Fruit fly (Drosophila melanogaster) whole organism, adult: ENCODE results near the gene Pvr.

Source experiments
- CG11617 ChIP-seq: fragments of 200-800 bp; sonication (Bioruptor generic); optimal IDR thresholded peaks from 2 replicates; lab custom pipeline; 2017; ENCODE audit warnings: mild to moderate bottlenecking, missing biosample characterization, missing genetic modification reagents, missing genetic modification characterization
- CG12768 ChIP-seq: fragments of 200-800 bp; sonication (Bioruptor generic); optimal IDR thresholded peaks from 2 replicates; lab custom pipeline; 2017; ENCODE audit warnings: missing biosample characterization, missing genetic modification characterization, mild to moderate bottlenecking, moderate library complexity, missing genetic modification reagents
- CG14711 ChIP-seq: fragments of 200-800 bp; sonication (Bioruptor generic); optimal IDR thresholded peaks from 2 replicates; lab custom pipeline; 2018; ENCODE audit warnings: missing biosample characterization, mild to moderate bottlenecking, missing genetic modification characterization, moderate library complexity
- CG1620 ChIP-seq: fragments of 200-800 bp; sonication (Bioruptor generic); optimal IDR thresholded peaks from 2 replicates; lab custom pipeline; 2016; ENCODE audit warnings: missing biosample characterization, missing genetic modification characterization
- CG33017 ChIP-seq: fragments of 200-800 bp; sonication (Bioruptor generic); optimal IDR thresholded peaks from 2 replicates; lab custom pipeline; 2018; ENCODE audit warnings: missing biosample characterization, mild to moderate bottlenecking, missing genetic modification characterization, moderate library complexity
- CG5204 ChIP-seq: fragments of 200-800 bp; sonication (Bioruptor generic); optimal IDR thresholded peaks from 2 replicates; lab custom pipeline; 2016; ENCODE audit warnings: missing biosample characterization, missing genetic modification characterization
- CG7045 ChIP-seq: fragments of 200-800 bp; sonication (Bioruptor generic); optimal IDR thresholded peaks from 2 replicates; lab custom pipeline; 2017; ENCODE audit warnings: missing biosample characterization, mild to moderate bottlenecking, missing genetic modification characterization
- CG7101 ChIP-seq: fragments of 200-800 bp; sonication (Bioruptor generic); optimal IDR thresholded peaks from 2 replicates; lab custom pipeline; 2018; ENCODE audit warnings: missing biosample characterization, mild to moderate bottlenecking, missing genetic modification characterization, moderate library complexity
- Clk ChIP-seq: fragments of 200-800 bp; sonication (Bioruptor generic); optimal IDR thresholded peaks from 2 replicates; lab custom pipeline; 2017; ENCODE audit warnings: missing biosample characterization, missing genetic modification characterization
- Crg-1 ChIP-seq: fragments of 200-800 bp; sonication (Bioruptor generic); optimal IDR thresholded peaks from 2 replicates; lab custom pipeline; 2016; ENCODE audit warnings: missing biosample characterization, missing genetic modification characterization
- Hr96 ChIP-seq: fragments of 200-800 bp; sonication (Bioruptor generic); optimal IDR thresholded peaks from 2 replicates; lab custom pipeline; 2016; ENCODE audit warnings: missing biosample characterization, missing genetic modification characterization
- Mnt ChIP-seq: fragments of 200-800 bp; sonication (Bioruptor generic); optimal IDR thresholded peaks from 2 replicates; lab custom pipeline; 2016; ENCODE audit warnings: missing biosample characterization, mild to moderate bottlenecking, missing genetic modification characterization
- bab1 ChIP-seq: fragments of 200-800 bp; sonication (Bioruptor generic); optimal IDR thresholded peaks from 3 replicates; lab custom pipeline; 2019; ENCODE audit warnings: missing biosample characterization, mild to moderate bottlenecking, missing genetic modification characterization, moderate library complexity
- cic ChIP-seq: fragments of 200-800 bp; sonication (Bioruptor generic); optimal IDR thresholded peaks from 2 replicates; lab custom pipeline; 2017; ENCODE audit warnings: missing biosample characterization, mild to moderate bottlenecking, missing genetic modification characterization, moderate library complexity
- cnc ChIP-seq, 2 experiments: fragments of >200 bp; optimal IDR thresholded peaks; 2 replicates each; lab custom pipeline; 2017
- kay ChIP-seq: fragments of 200-800 bp; sonication (Bioruptor generic); peaks from one replicate; lab custom pipeline; 2016; ENCODE audit warnings: missing biosample characterization, missing genetic modification characterization, borderline replicate concordance
- ovo ChIP-seq: fragments of 200-800 bp; sonication (Bioruptor generic); optimal IDR thresholded peaks from 2 replicates; lab custom pipeline; 2016; ENCODE audit warnings: missing biosample characterization, missing genetic modification characterization
- pad ChIP-seq: fragments of 200-800 bp; sonication (Bioruptor generic); optimal IDR thresholded peaks from 3 replicates; lab custom pipeline; 2017; ENCODE audit warnings: missing biosample characterization, missing genetic modification characterization, mild to moderate bottlenecking, moderate library complexity, missing genetic modification reagents
- tj ChIP-seq: fragments of 200-800 bp; sonication (Bioruptor generic); optimal IDR thresholded peaks from 3 replicates; lab custom pipeline; 2017; ENCODE audit warnings: missing biosample characterization, mild to moderate bottlenecking, missing genetic modification characterization, moderate library complexity
- toe ChIP-seq: fragments of 200-800 bp; sonication (Bioruptor generic); optimal IDR thresholded peaks from 2 replicates; lab custom pipeline; 2016; ENCODE audit warnings: missing biosample characterization, missing genetic modification characterization

The Pvr gene

DNA sequence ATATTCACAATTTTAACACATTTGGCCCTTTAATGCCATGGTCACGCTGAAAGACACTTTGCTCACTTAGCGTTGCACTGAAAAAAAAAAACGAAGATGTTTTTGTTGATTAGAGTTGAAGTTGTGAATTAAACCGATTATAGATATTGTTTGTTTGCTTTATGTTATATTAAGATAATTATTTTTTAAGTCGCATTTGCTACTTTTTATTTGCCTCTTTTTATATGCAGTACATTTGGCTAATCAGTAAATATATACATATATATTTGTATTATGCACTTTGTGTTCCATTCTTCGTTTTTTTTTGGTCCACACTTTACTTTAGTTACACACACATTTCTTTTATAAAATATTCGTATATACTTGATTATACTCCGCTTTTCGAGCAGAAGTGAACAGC is 9.4 kb downstream of the Pvr start:
- TF ChIP-seq Hr96 (GFP tag; lab: Kevin White, UChicago) (no peak), kay (GFP tag; lab: Kevin White, UChicago) (peak; percentile 78), bab1 (no peak), ovo (GFP tag; lab: Kevin White, UChicago) (no peak), CG11617 (GFP tag; lab: Kevin White, UChicago) (no peak)

DNA sequence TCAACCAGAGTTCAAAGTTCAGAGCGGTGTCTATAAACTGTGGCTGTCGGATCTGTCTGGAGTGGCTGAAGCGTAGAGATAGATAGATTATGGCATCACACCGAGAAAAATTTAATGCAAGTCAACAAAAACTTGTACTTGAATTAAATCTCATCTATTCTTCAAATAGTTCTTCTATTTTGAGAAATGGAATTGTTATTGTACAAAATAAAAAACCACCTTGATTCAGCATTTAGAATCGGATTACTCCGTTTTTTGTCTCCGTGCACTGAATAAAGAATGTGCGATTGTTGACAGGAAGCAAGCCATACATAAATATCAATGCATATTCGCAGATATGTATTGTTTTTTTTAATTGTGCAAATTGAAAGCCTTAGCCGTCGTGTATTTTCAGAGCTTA is 10.1 kb downstream of the Pvr start:
- TF ChIP-seq Hr96 (GFP tag; lab: Kevin White, UChicago) (no peak), cic (GFP tag; lab: Kevin White, UChicago) (no peak), bab1 (no peak), CG7101 (tag; lab: Kevin White, UChicago) (no peak), Crg-1 (GFP tag; lab: Kevin White, UChicago) (no peak), CG12768 (GFP tag; lab: Kevin White, UChicago) (no peak), CG7045 (no peak)

DNA sequence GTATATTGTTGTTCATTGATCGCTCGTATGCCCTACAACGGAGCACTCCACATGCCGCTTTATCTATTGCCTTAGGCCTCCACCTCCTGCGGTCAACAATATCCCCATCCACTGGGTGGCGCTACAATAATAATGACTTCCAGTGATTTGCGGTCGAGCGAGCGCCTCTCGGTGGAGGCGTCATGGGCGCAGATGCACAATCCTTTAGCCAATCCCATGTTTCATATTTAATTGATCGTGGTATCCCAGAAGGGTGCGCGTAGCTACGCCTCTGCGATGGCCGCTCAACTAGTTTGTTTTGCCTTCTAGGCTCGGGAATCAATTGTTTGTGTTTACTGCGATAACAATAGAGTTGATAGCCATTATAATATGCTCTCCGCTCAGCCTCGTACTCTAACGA is 10.5 kb downstream of the Pvr start:
- TF ChIP-seq CG11617 (GFP tag; lab: Kevin White, UChicago) (no peak), cic (GFP tag; lab: Kevin White, UChicago) (peak; percentile 75), CG33017 (tag; lab: Kevin White, UChicago) (no peak), CG7045 (peak; percentile 5)

DNA sequence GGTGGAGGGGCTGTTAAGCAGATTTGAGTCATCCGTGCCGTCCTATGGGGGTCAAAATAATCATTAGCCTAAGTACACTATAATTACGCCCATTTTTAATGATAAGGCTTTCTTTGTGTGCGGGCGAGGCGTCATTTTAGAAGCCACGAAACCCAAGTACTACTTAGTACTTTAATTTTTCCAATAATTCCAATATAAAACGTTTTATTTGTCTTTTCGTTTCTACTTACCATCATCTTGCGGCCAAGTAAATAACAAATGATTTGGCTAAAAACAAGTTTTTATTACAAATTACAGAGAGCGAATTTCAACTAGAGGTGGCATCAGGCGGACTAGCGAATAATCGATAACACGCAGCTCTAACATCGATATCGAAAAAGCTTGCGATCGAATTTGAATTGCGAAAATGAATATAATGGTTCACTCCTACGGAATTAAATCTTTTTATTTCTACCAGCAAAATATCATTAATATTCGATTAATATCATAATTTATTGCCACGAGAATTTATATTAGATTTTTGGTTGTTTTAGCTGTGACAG is 19.2 kb downstream of the Pvr start, which contains the start of gene Snx6:
Gene Snx6, minus strand, starts transcription at position 349 of the 542 bp plus-strand sequence.
- TF ChIP-seq CG12768 (GFP tag; lab: Kevin White, UChicago) (no peak), CG7101 (tag; lab: Kevin White, UChicago) (no peak), Crg-1 (GFP tag; lab: Kevin White, UChicago) (no peak), bab1 (peak; percentile 48), CG14711 (tag; lab: Kevin White, UChicago) (no peak), pad (no peak), CG11617 (GFP tag; lab: Kevin White, UChicago) (no peak), CG5204 (GFP tag; lab: Kevin White, UChicago) (no peak), CG7045 (no peak), kay (GFP tag; lab: Kevin White, UChicago) (peak; percentile 88)

DNA sequence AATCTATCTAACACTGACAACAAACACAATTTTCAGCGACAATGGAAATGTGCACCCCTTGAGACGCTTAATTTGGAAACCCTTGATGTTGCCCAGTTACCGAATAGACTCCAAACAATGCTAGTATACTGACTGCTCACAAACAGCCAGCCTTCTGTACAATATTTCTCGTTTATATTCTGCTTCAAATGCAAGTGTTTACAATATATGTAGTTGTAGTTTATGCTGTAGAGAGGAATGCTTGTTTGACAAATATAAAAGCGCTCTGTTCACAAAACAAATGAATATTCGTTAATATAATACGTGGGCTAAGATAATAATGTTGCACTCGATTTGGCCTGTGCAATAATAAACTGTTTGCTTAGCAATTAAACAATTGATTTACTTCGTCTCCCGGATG is 21.8 kb downstream of the Pvr start, which contains the start of gene CG8292:
Gene CG8292, minus strand, starts transcription at position 101 of the 400 bp plus-strand sequence.
- TF ChIP-seq pad (no peak), bab1 (no peak), kay (GFP tag; lab: Kevin White, UChicago) (no peak), CG7045 (no peak)

DNA sequence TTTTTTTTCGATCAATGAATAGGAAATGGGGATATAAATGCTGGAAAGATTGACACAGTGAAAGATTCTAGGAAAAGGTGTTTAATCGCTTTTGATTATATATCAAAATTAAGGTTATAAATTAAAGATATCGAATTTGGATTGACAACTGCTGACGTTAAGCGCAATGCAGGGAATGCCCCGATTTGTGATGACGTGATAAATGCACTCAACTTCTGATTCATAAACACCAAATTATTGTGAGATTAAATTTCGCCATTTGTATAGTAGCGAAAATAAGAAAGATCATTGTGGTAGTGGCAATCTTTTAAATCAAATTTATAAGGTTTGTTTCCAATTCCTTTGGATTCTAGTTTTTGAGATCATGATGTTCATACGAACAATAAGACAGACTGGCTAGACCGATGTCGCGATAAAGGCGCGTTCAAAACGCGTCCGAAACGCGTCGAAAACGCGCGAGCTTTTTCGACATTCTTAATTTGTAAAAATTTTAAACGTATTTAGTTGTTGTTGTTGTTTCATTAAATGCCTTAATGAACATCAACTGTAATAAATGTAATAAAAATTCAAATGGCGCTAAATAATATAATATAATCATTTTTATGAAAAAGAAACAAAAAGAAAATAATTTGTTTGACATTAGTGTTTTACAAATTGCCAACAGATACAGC is 24.3 kb downstream of the Pvr start, which contains the start of gene CG8349:
Gene CG8349, plus strand, starts transcription at position 657 of the 671 bp plus-strand sequence.
- peak; percentile 81 for TF ChIP-seq kay (GFP tag; lab: Kevin White, UChicago)
- TF ChIP-seq Mnt (GFP tag; lab: Kevin White, UChicago), result no peak
- TF ChIP-seq Hr96 (GFP tag; lab: Kevin White, UChicago), result no peak
- TF ChIP-seq CG1620, result no peak

DNA sequence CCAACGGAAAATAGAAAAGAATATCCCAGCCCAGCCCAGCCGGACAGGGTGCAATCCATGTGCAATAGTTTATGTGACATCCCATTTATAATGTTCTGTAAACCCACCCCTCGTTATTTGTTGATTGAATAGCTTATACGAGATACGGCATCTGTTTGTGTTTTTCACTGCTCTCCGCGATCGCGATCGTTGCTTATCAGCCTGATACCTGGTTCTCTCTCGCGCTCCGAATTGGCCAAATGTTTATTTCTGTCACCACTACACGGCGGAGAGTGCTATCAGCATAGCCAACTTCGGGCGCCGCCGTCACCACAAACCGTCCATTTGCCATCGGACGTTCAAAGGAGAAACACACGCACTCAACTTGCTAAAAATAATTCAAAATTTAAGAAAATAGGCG is 25.7 kb downstream of the Pvr start, which contains the start of gene CG8353:
Gene CG8353, plus strand, starts transcription at position 59 of the 400 bp plus-strand sequence.
- no peak for TF ChIP-seq ovo (GFP tag; lab: Kevin White, UChicago)
- peak; percentile 32 for TF ChIP-seq CG33017 (tag; lab: Kevin White, UChicago)
- TF ChIP-seq Mnt (GFP tag; lab: Kevin White, UChicago), result peak; percentile 58
- peak; percentile 63 for TF ChIP-seq CG12768 (GFP tag; lab: Kevin White, UChicago)
- peak; percentile 50 for TF ChIP-seq CG11617 (GFP tag; lab: Kevin White, UChicago)
- peak; percentile 90 for TF ChIP-seq cic (GFP tag; lab: Kevin White, UChicago)
- TF ChIP-seq cnc (optimal IDR thresholded peaks at IDR 0.05; lab: Kevin White, UChicago), result no peak
- TF ChIP-seq CG7045, result peak; percentile 8
- no peak for TF ChIP-seq CG14711 (tag; lab: Kevin White, UChicago)

DNA sequence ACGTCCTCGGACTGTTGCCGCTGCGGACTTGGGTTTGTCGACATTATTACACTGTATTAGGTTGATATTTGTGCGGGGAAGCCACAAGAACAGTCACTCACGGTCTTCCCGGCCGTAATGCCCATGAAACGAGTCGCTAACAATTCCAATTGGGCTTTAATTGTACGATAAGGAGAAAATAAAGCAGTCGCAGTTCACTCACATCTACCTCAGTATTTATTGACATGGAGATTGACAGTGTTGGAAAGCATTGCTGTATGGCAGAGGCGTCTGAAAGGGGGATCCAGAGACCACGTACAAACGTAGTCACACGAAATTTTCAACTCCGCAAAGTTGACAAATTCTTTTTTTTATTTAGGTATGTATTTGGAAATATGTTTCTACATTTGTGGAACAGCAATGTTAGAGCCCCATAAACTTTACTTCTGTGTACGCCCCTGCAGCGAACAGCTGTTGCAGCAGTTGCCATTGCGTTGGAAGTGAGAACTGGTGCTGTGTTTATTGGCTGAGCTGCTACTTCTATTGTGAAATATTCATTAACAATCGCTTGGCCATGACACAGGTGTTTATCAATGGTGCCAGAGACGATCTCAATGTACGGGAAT is 26.9 kb downstream of the Pvr start, which contains the start of the genes CG8372 and CG8360:
Gene CG8372, minus strand, starts transcription at position 237 of the 605 bp plus-strand sequence.
Gene CG8360, plus strand, starts transcription at position 294 of the 605 bp plus-strand sequence.
- TF ChIP-seq CG1620 (peak; percentile 99), Clk (GFP tag; lab: Kevin White, UChicago) (peak; percentile 98), cnc (optimal IDR thresholded peaks at IDR 0.05; lab: Kevin White, UChicago) (no peak), CG12768 (GFP tag; lab: Kevin White, UChicago) (peak; percentile 99), Hr96 (GFP tag; lab: Kevin White, UChicago) (peak; percentile 99), Mnt (GFP tag; lab: Kevin White, UChicago) (peak; percentile 98), CG7045 (peak; percentile 99), CG14711 (tag; lab: Kevin White, UChicago) (peak; percentile 96), ovo (GFP tag; lab: Kevin White, UChicago) (peak; percentile 98), cic (GFP tag; lab: Kevin White, UChicago) (peak; percentile 96), CG33017 (tag; lab: Kevin White, UChicago) (peak; percentile 99), CG5204 (GFP tag; lab: Kevin White, UChicago) (peak; percentile 99), CG7101 (tag; lab: Kevin White, UChicago) (peak; percentile 99), kay (GFP tag; lab: Kevin White, UChicago) (peak; percentile 95), CG11617 (GFP tag; lab: Kevin White, UChicago) (peak; percentile 98), bab1 (peak; percentile 98), pad (peak; percentile 92), tj (GFP tag; lab: Kevin White, UChicago) (peak; percentile 92), Crg-1 (GFP tag; lab: Kevin White, UChicago) (peak; percentile 99), toe (GFP tag; lab: Kevin White, UChicago) (peak; percentile 99)
